In genomic region chrX:1171018-1171417, dm6 we compare ENCODE assay signal across 4 fruit fly cellular contexts.
TF ChIP-seq lines count a peak whose summit lies in the region.

No protein-coding gene starts in this region.

TF ChIP-seq in whole organism, adult, 20 proteins besides CTCF, POLR2A, EP300 and RAD21 (continued from another document):
- peak; percentile 70 for TF ChIP-seq CG1620 (GFP tag; optimal IDR thresholded peaks at IDR 0.05; lab: Kevin White, UChicago)
- no peak for TF ChIP-seq Mnt (GFP tag; optimal IDR thresholded peaks at IDR 0.05; lab: Kevin White, UChicago)
TF ChIP-seq in whole organism, adult: peak in this region for 13.

TF ChIP-seq in whole organism, embryonic, 481 proteins besides CTCF, POLR2A, EP300 and RAD21 (continued from another document and continues in another):
- no peak for TF ChIP-seq pan (optimal IDR thresholded peaks at IDR 0.05; lab: Kevin White, UChicago)
- peak in 1 of 2 experiments; percentile 45 for TF ChIP-seq pan (GFP tag; optimal IDR thresholded peaks at IDR 0.05 in 1 of 2, IDR thresholded peaks at IDR 0.05 in 1 of 2)
- TF ChIP-seq sqz (GFP tag; optimal IDR thresholded peaks at IDR 0.05; lab: Kevin White, UChicago), result no peak
- no peak for TF ChIP-seq run (tag; optimal IDR thresholded peaks at IDR 0.05; lab: Kevin White, UChicago)
- TF ChIP-seq Scr (GFP tag; IDR thresholded peaks at IDR 0.05; lab: Robert Waterston, UW; ENCODE audit: partially characterized antibody), result no peak
- TF ChIP-seq mam (GFP tag; optimal IDR thresholded peaks at IDR 0.05; lab: Kevin White, UChicago), result peak; percentile 16
- no peak for TF ChIP-seq rib (GFP tag; IDR thresholded peaks at IDR 0.05; lab: Robert Waterston, UW)
- no peak for TF ChIP-seq gcm2 (GFP tag; optimal IDR thresholded peaks at IDR 0.05; lab: Kevin White, UChicago)
- no peak for TF ChIP-seq br (optimal IDR thresholded peaks at IDR 0.05; lab: Kevin White, UChicago)
- peak; percentile 50 for TF ChIP-seq CG10209 (GFP tag; optimal IDR thresholded peaks at IDR 0.05; lab: Kevin White, UChicago)
- TF ChIP-seq CG10267 (tag; optimal IDR thresholded peaks at IDR 0.05; lab: Kevin White, UChicago), result peak; percentile 8
- peak; percentile 61 for TF ChIP-seq BtbVII (GFP tag; optimal IDR thresholded peaks at IDR 0.05; lab: Kevin White, UChicago)
- TF ChIP-seq kay (GFP tag; optimal IDR thresholded peaks at IDR 0.05; lab: Kevin White, UChicago), result peak; percentile 27
- peak; percentile 35 for TF ChIP-seq CG10979 (tag; optimal IDR thresholded peaks at IDR 0.05; lab: Kevin White, UChicago)
- TF ChIP-seq az2 (GFP tag; optimal IDR thresholded peaks at IDR 0.05; lab: Kevin White, UChicago), result peak; percentile 2
- peak; percentile 35 for TF ChIP-seq CG12769 (tag; optimal IDR thresholded peaks at IDR 0.05; lab: Kevin White, UChicago)
- TF ChIP-seq prd (optimal IDR thresholded peaks at IDR 0.05; lab: Kevin White, UChicago), result no peak
- TF ChIP-seq prd (GFP tag; IDR thresholded peaks at IDR 0.05; lab: Robert Waterston, UW), result 0 out of 3 replicates have a peak, but pooled peaks have one; percentile 31
- TF ChIP-seq Ets65A (GFP tag; lab: Kevin White, UChicago), result peak; percentile 60
- TF ChIP-seq slp2 (GFP tag; optimal IDR thresholded peaks at IDR 0.05; lab: Kevin White, UChicago), result peak; percentile 7
- TF ChIP-seq Pdp1 (GFP tag; optimal IDR thresholded peaks at IDR 0.05; lab: Kevin White, UChicago), result peak; percentile 33 to 49
- no peak for TF ChIP-seq hkb (optimal IDR thresholded peaks at IDR 0.05; lab: Kevin White, UChicago)
- 0 out of 2 replicates have a peak, but pooled peaks have one; percentile 40 for TF ChIP-seq hkb (GFP tag; IDR thresholded peaks at IDR 0.05; lab: Robert Waterston, UW)
- no peak for TF ChIP-seq ham (GFP tag; IDR thresholded peaks at IDR 0.05; lab: Robert Waterston, UW)
- TF ChIP-seq CG18262 (tag; optimal IDR thresholded peaks at IDR 0.05; lab: Kevin White, UChicago), result peak; percentile 51
- TF ChIP-seq Ssrp (tag; optimal IDR thresholded peaks at IDR 0.05; lab: Kevin White, UChicago), result peak; percentile 1
- peak; percentile 3 for TF ChIP-seq Jarid2 (GFP tag; optimal IDR thresholded peaks at IDR 0.05; lab: Kevin White, UChicago)
- TF ChIP-seq lmd (GFP tag; IDR thresholded peaks at IDR 0.05; lab: Robert Waterston, UW), result peak; percentile 39; the same call in 1 of the 2 replicates
- peak; percentile 49 for TF ChIP-seq sug (tag; optimal IDR thresholded peaks at IDR 0.05; lab: Kevin White, UChicago)
- TF ChIP-seq CG7556 (GFP tag; optimal IDR thresholded peaks at IDR 0.05; lab: Kevin White, UChicago), result peak; percentile 65
- peak; percentile 11 for TF ChIP-seq CG12219 (GFP tag; optimal IDR thresholded peaks at IDR 0.05; lab: Kevin White, UChicago)
- TF ChIP-seq crc (GFP tag; optimal IDR thresholded peaks at IDR 0.05; lab: Kevin White, UChicago), result peak; percentile 2
- TF ChIP-seq CG2889 (GFP tag; IDR thresholded peaks at IDR 0.05; lab: Robert Waterston, UW), result no peak
- TF ChIP-seq Sox100B (GFP tag; optimal IDR thresholded peaks at IDR 0.05; lab: Kevin White, UChicago), result peak; percentile 49
- TF ChIP-seq tio (GFP tag; optimal IDR thresholded peaks at IDR 0.05; lab: Kevin White, UChicago), result peak; percentile 30
- no peak for TF ChIP-seq CG4854 (GFP tag; optimal IDR thresholded peaks at IDR 0.05; lab: Kevin White, UChicago)
- TF ChIP-seq Trl (optimal IDR thresholded peaks at IDR 0.05; lab: Kevin White, UChicago), result no peak
- TF ChIP-seq Trl (GFP tag; optimal IDR thresholded peaks at IDR 0.05; lab: Kevin White, UChicago), result peak; percentile 21
- no peak for TF ChIP-seq sd (tag; optimal IDR thresholded peaks at IDR 0.05; lab: Kevin White, UChicago)
- TF ChIP-seq CG15011 (GFP tag; optimal IDR thresholded peaks at IDR 0.05; lab: Kevin White, UChicago), result peak; percentile 37
- peak; percentile 51 for TF ChIP-seq CG17385 (GFP tag; optimal IDR thresholded peaks at IDR 0.05; lab: Kevin White, UChicago)
- peak; percentile 59 for TF ChIP-seq CG17361 (GFP tag; IDR thresholded peaks at IDR 0.05; lab: Robert Waterston, UW)
- peak; percentile 49 for TF ChIP-seq Rfx (GFP tag; IDR thresholded peaks at IDR 0.05; lab: Robert Waterston, UW)

TF ChIP-seq in whole organism, prepupa, 60 proteins besides CTCF, POLR2A, EP300 and RAD21 (continued from another document):
- TF ChIP-seq Hr39 (GFP tag; optimal IDR thresholded peaks at IDR 0.05; lab: Kevin White, UChicago) (peak; percentile 50), esn (GFP tag; optimal IDR thresholded peaks at IDR 0.05; lab: Kevin White, UChicago) (peak; percentile 70), CG8632 (GFP tag; optimal IDR thresholded peaks at IDR 0.05; lab: Kevin White, UChicago) (peak; percentile 60), Gug (GFP tag; IDR thresholded peaks at IDR 0.05; lab: Robert Waterston, UW) (no peak), dsx (GFP tag; optimal IDR thresholded peaks at IDR 0.05; lab: Kevin White, UChicago; ENCODE audit: poor library complexity, severe bottlenecking) (peak; percentile 30), svp (GFP tag; lab: Kevin White, UChicago) (peak; percentile 93), acj6 (GFP tag; optimal IDR thresholded peaks at IDR 0.05; lab: Kevin White, UChicago) (peak; percentile 47), pdm3 (GFP tag; optimal IDR thresholded peaks at IDR 0.05; lab: Kevin White, UChicago) (peak; percentile 58), CG8319 (GFP tag; optimal IDR thresholded peaks at IDR 0.05; lab: Kevin White, UChicago) (no peak), CG4318 (GFP tag; optimal IDR thresholded peaks at IDR 0.05; lab: Kevin White, UChicago) (no peak), salr (GFP tag; optimal IDR thresholded peaks at IDR 0.05; lab: Kevin White, UChicago) (peak in 1 of 2 experiments; percentile 19), CG16779 (tag; optimal IDR thresholded peaks at IDR 0.05; lab: Kevin White, UChicago) (peak; percentile 26), CG1621 (tag; optimal IDR thresholded peaks at IDR 0.05; lab: Kevin White, UChicago) (no peak), net (GFP tag; optimal IDR thresholded peaks at IDR 0.05; lab: Kevin White, UChicago) (peak; percentile 35), CG9139 (GFP tag; optimal IDR thresholded peaks at IDR 0.05; lab: Kevin White, UChicago) (peak; percentile 19), Ets21C (GFP tag; optimal IDR thresholded peaks at IDR 0.05; lab: Kevin White, UChicago) (peak; percentile 42), CG6276 (GFP tag; optimal IDR thresholded peaks at IDR 0.05; lab: Kevin White, UChicago) (peak; percentile 15), Eip75B (GFP tag; optimal IDR thresholded peaks at IDR 0.05; lab: Kevin White, UChicago) (peak; percentile 55), fd85E (GFP tag; optimal IDR thresholded peaks at IDR 0.05; lab: Kevin White, UChicago) (no peak), CG6163 (GFP tag; IDR thresholded peaks at IDR 0.05; lab: Robert Waterston, UW) (no peak), fd59A (GFP tag; optimal IDR thresholded peaks at IDR 0.05; lab: Kevin White, UChicago) (no peak), topi (GFP tag; optimal IDR thresholded peaks at IDR 0.05; lab: Kevin White, UChicago) (peak; percentile 74), CG3919 (GFP tag; optimal IDR thresholded peaks at IDR 0.05; lab: Kevin White, UChicago) (peak; percentile 44), Met (GFP tag; optimal IDR thresholded peaks at IDR 0.05; lab: Kevin White, UChicago) (peak; percentile 75), CG11294 (GFP tag; IDR thresholded peaks at IDR 0.05; lab: Robert Waterston, UW) (no peak), ss (GFP tag; optimal IDR thresholded peaks at IDR 0.05; lab: Kevin White, UChicago) (peak; percentile 48 to 69), CG15336 (GFP tag; IDR thresholded peaks at IDR 0.05; lab: Robert Waterston, UW) (no peak), fkh (GFP tag; optimal IDR thresholded peaks at IDR 0.05; lab: Kevin White, UChicago) (no peak), Hr38 (GFP tag; optimal IDR thresholded peaks at IDR 0.05; lab: Kevin White, UChicago) (no peak), OdsH (GFP tag; optimal IDR thresholded peaks at IDR 0.05; lab: Kevin White, UChicago) (peak; percentile 57), CG6792 (GFP tag; optimal IDR thresholded peaks at IDR 0.05; lab: Kevin White, UChicago) (peak; percentile 45), Sox14 (GFP tag; optimal IDR thresholded peaks at IDR 0.05; lab: Kevin White, UChicago) (peak; percentile 55), CG7368 (GFP tag; optimal IDR thresholded peaks at IDR 0.05; lab: Kevin White, UChicago) (peak; percentile 33), CG8119 (GFP tag; IDR thresholded peaks at IDR 0.05; lab: Robert Waterston, UW) (0 out of 3 replicates have a peak, but pooled peaks have one; percentile 27), CG6854 (GFP tag; optimal IDR thresholded peaks at IDR 0.05; lab: Kevin White, UChicago) (peak; percentile 30), CG10669 (GFP tag; optimal IDR thresholded peaks at IDR 0.05; lab: Kevin White, UChicago) (peak; percentile 57), CG34406 (GFP tag; optimal IDR thresholded peaks at IDR 0.05; lab: Kevin White, UChicago) (peak; percentile 53), CG11902 (GFP tag; optimal IDR thresholded peaks at IDR 0.05; lab: Kevin White, UChicago) (peak; percentile 30), Blimp-1 (GFP tag; optimal IDR thresholded peaks at IDR 0.05; lab: Kevin White, UChicago) (peak; percentile 38), vri (GFP tag; optimal IDR thresholded peaks at IDR 0.05; lab: Kevin White, UChicago) (peak; percentile 78)

TF ChIP-seq in whole organism, wandering third instar larva, 38 proteins besides CTCF, POLR2A, EP300 and RAD21 (continued from another document):
- TF ChIP-seq Hr78 (GFP tag; optimal IDR thresholded peaks at IDR 0.05; lab: Kevin White, UChicago) (no peak), rgr (GFP tag; optimal IDR thresholded peaks at IDR 0.05; lab: Kevin White, UChicago) (peak; percentile 38), Dif (GFP tag; optimal IDR thresholded peaks at IDR 0.05; lab: Kevin White, UChicago; ENCODE audit: partially characterized antibody) (no peak), psq (GFP tag; optimal IDR thresholded peaks at IDR 0.05; lab: Kevin White, UChicago) (peak; percentile 37), CG9705 (GFP tag; optimal IDR thresholded peaks at IDR 0.05; lab: Kevin White, UChicago) (peak; percentile 6), woc (GFP tag; optimal IDR thresholded peaks at IDR 0.05; lab: Kevin White, UChicago) (peak; percentile 0), jim (GFP tag; optimal IDR thresholded peaks at IDR 0.05; lab: Kevin White, UChicago) (no peak), tai (GFP tag; optimal IDR thresholded peaks at IDR 0.05; lab: Kevin White, UChicago) (no peak), pan (optimal IDR thresholded peaks at IDR 0.05; lab: Kevin White, UChicago) (no peak), sage (GFP tag; optimal IDR thresholded peaks at IDR 0.05; lab: Kevin White, UChicago) (no peak), Myc (optimal IDR thresholded peaks at IDR 0.05; lab: Kevin White, UChicago) (no peak), Hnf4 (GFP tag; optimal IDR thresholded peaks at IDR 0.05; lab: Kevin White, UChicago) (peak; percentile 42), CrebA (GFP tag; optimal IDR thresholded peaks at IDR 0.05; lab: Kevin White, UChicago; ENCODE audit: borderline replicate concordance) (no peak), Rel (GFP tag; optimal IDR thresholded peaks at IDR 0.05; lab: Kevin White, UChicago) (no peak), Rel (tag; optimal IDR thresholded peaks at IDR 0.05; lab: Kevin White, UChicago) (no peak)
